Worm (Caenorhabditis elegans) whole organism, young adult: ENCODE data around the gene ZC250.2.

Source experiments
- F33H1.4 ChIP-seq: fragments of 200-800 bp; sonication (Bioruptor generic); IDR thresholded peaks from 2 replicates; pipeline ENCODE4 v1.3.6; 2022; ENCODE audit warnings: missing genetic modification reagents, missing genetic modification characterization, missing compliant biosample characterization
- akir-1 ChIP-seq: fragments of 200-800 bp; sonication (Bioruptor generic); optimal IDR thresholded peaks from 2 replicates; lab custom pipeline; 2018; ENCODE audit warnings: mild to moderate bottlenecking, missing genetic modification characterization, moderate library complexity, missing compliant biosample characterization
- cebp-1 ChIP-seq, 2 experiments: fragments of 200-800 bp in 1 of 2; sonication (Bioruptor generic) in 1 of 2; sonication (generic microtip) in 1 of 2; IDR thresholded peaks in 1 of 2; optimal IDR thresholded peaks in 1 of 2; 2 replicates each; pipeline versions ENCODE4 v1.3.6 to Lab custom; 2017 to 2022; ENCODE audit warnings: missing compliant biosample characterization in 2 of 2, missing genetic modification characterization in 2 of 2, mild to moderate bottlenecking in 1 of 2, missing genetic modification reagents in 1 of 2, moderate library complexity in 1 of 2
- ets-4 ChIP-seq: fragments of 200-800 bp; sonication (Bioruptor generic); optimal IDR thresholded peaks from 2 replicates; lab custom pipeline; 2018; ENCODE audit warnings: mild to moderate bottlenecking, missing genetic modification characterization, missing compliant biosample characterization
- lin-35 ChIP-seq, 3 experiments: fragments of 150-350 bp in 2 of 3; sonication (generic microtip) in 1 of 3; optimal IDR thresholded peaks; 2 replicates each; lab custom pipeline; 2014 to 2018; ENCODE audit warnings: missing biosample characterization in 3 of 3, missing genetic modification characterization in 3 of 3, missing genetic modification reagents in 3 of 3
- mcd-1 ChIP-seq: fragments of 200-800 bp; sonication (Bioruptor generic); IDR thresholded peaks from 2 replicates; pipeline ENCODE4 v1.3.6; 2022; ENCODE audit warnings: missing genetic modification reagents, missing genetic modification characterization, missing compliant biosample characterization
- nhr-120 ChIP-seq: fragments of 200-800 bp; sonication (Bioruptor generic); IDR thresholded peaks from 2 replicates; pipeline ENCODE4 v1.3.6; 2022; ENCODE audit warnings: missing genetic modification characterization, missing compliant biosample characterization
- snpc-4 ChIP-seq, 5 experiments: fragments of 150-350 bp in 1 of 5; sonication (generic microtip) in 4 of 5; optimal IDR thresholded peaks; 2 replicates each; lab custom pipeline; 2014 to 2018; ENCODE audit warnings: missing genetic modification characterization in 5 of 5, missing biosample characterization in 3 of 5, antibody characterized with exemption in 2 of 5, mild to moderate bottlenecking in 2 of 5, missing compliant biosample characterization in 2 of 5, missing genotype in 2 of 5, moderate library complexity in 2 of 5, missing genetic modification reagents in 1 of 5
- unc-62 ChIP-seq: fragments of 150-350 bp; optimal IDR thresholded peaks from 2 replicates; lab custom pipeline; 2014; ENCODE audit warnings: missing biosample characterization, missing genetic modification reagents, missing genetic modification characterization

ce11 chrV:5753432-5753831 is 38.7 kb upstream of the ZC250.2 start, which contains the start of gene pgph-1:
- TF ChIP-seq unc-62 (GFP tag; lab: Kevin White, UChicago) (no peak), ets-4 (no peak), F33H1.4 (GFP tag; lab: Robert Waterston, UW) (no peak), lin-35 (GFP tag; optimal IDR thresholded peaks at IDR 0.05; lab: Kevin White, UChicago) (no peak), nhr-120 (GFP tag; lab: Robert Waterston, UW) (no peak), cebp-1 (GFP tag; IDR thresholded peaks at IDR 0.05; lab: Robert Waterston, UW) (no peak), cebp-1 (tag; optimal IDR thresholded peaks at IDR 0.05; lab: Kevin White, UChicago) (no peak), snpc-4 (GFP tag; optimal IDR thresholded peaks at IDR 0.05; lab: Kevin White, UChicago) (no peak), snpc-4 (tag; optimal IDR thresholded peaks at IDR 0.05; lab: Kevin White, UChicago) (no peak), akir-1 (GFP tag; lab: Kevin White, UChicago) (no peak), mcd-1 (GFP tag; lab: Robert Waterston, UW) (no peak)
